Worm (Caenorhabditis elegans) whole organism, early embryonic: Measurements from ENCODE around the gene Y54E2A.8.

Experiments
- B0310.2 ChIP-seq: sonication (generic microtip); optimal IDR thresholded peaks from 2 replicates; lab custom pipeline; 2016; ENCODE audit warnings: mild to moderate bottlenecking, missing genetic modification characterization, missing compliant biosample characterization
- ama-1 ChIP-seq: fragments of 150-350 bp; optimal IDR thresholded peaks from 2 replicates; lab custom pipeline; 2014
- ets-7 ChIP-seq: sonication (generic microtip); optimal IDR thresholded peaks from 2 replicates; lab custom pipeline; 2016; ENCODE audit warnings: missing genotype, missing genetic modification characterization, missing compliant biosample characterization
- flt-1 ChIP-seq: fragments of 200-800 bp; sonication (Bioruptor generic); IDR thresholded peaks from 2 replicates; pipeline ENCODE4 v1.3.6; 2022; ENCODE audit warnings: missing genetic modification characterization, missing compliant biosample characterization
- hmbx-1 ChIP-seq: sonication (generic microtip); optimal IDR thresholded peaks from 2 replicates; lab custom pipeline; 2016; ENCODE audit warnings: mild to moderate bottlenecking, missing genetic modification characterization, missing compliant biosample characterization
- sea-1 ChIP-seq: fragments of 200-800 bp; sonication (Bioruptor generic); conservative IDR thresholded peaks from 2 replicates; pipeline ENCODE4 v1.3.6; 2022; ENCODE audit warnings: missing genetic modification characterization, missing compliant biosample characterization

DNA sequence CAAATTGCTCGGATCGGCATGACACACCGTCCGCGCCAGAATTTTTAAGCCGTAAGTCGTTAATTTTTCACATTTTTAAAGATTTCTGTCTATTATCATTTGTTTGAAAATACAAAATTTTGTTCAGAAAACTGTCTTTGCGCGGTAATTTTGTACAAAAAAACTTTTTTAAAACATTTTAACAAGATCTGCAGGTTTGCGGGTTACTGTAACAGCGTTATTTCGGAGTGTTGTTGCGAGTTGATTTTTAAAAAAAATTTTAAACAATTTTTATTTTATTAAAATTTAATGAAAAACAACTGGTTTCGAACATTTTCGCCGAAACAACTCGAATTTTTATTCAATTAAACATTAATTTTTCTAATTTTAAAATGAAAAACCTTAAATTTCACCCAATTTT lies 35.0 kb downstream of the Y54E2A.8 start:
- TF ChIP-seq hmbx-1 (tag; lab: Kevin White, UChicago) = no peak
- TF ChIP-seq sea-1 (GFP tag; lab: Robert Waterston, UW) = no peak
- no peak for TF ChIP-seq B0310.2 (tag; lab: Kevin White, UChicago)
- TF ChIP-seq ama-1 (lab: Kevin White, UChicago) = no peak
- no peak for TF ChIP-seq flt-1
- no peak for TF ChIP-seq ets-7 (tag; lab: Kevin White, UChicago)
